Worm (Caenorhabditis elegans): ENCODE results near the gene E04F6.15.

DNA sequence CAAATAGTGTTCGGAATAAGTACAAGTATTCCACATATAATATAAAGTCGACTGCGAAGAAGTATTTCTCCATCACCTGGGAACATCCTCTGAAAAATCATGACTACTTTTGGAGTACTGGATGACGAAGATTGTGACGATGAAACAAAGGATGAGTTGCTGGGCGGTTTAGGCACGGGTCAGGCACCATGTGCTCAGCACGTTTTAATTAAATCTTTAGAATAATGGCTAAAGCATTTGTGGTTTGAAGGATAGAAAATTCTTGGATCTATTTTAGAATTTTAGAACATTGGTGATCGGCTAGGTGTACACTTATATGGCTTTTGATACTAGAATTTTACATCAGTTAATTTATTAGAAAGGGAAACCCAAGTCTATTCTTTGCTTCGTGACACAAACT is 23.0 kb downstream of the E04F6.15 start, which contains the start of gene C27H5.6:
- no peak for TF ChIP-seq ces-1 (GFP tag; optimal IDR thresholded peaks at IDR 0.05)
- TF ChIP-seq elt-1 (tag; optimal IDR thresholded peaks at IDR 0.05; ENCODE audit: borderline replicate concordance, insufficient read depth): no peak
- no peak for TF ChIP-seq lin-13 (tag; optimal IDR thresholded peaks at IDR 0.05)

Measured in whole organism, mixed stage, embryonic.